Worm (Caenorhabditis elegans): Measurements from ENCODE around the gene srz-9.

srz-9 gene

DNA sequence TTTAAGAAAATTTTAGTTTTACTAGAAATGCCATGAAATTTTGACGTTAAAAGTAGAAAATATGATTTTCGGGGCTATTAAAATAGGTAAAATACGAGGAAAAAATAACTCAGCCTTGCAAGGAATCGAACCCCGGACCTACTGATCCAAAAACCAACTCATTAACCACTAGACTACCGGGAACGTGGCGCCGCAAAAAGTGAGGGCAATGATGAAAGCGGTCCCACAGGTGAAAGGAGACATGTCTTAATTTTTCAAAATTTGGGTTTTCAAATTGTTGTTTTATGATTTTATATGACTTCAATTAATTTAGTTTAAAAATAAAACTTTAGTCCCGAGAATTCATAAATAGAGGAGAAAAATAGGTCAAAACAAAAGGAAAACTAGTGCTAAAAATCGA is 33.1 kb upstream of the srz-9 start:
- TF ChIP-seq efl-1 (optimal IDR thresholded peaks at IDR 0.05) = no peak
- TF ChIP-seq efl-1 (GFP tag; optimal IDR thresholded peaks at IDR 0.05 in 1 of 2) = peak in 1 of 2 experiments; percentile 86
- TF ChIP-seq tbx-2 (tag; optimal IDR thresholded peaks at IDR 0.05) = no peak

DNA sequence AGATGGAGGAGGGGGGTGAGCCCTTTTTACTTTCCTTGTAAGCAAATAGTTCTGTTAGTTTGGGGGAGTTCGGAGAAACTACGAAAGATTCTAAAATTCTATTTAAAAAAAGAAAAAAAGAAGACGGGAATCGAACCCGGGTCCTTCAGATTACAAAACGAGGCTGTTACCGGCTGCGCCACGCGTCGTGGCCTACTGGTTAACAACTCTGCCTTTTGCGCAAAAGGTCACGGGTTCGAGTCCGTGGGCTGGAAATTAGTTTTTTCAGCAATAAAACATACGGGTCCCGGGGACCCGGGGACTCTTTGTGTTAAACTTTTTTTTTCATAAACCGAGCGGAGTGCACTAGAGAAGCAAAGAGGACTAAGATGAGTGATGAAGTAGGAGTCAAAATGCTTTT is 32.6 kb upstream of the srz-9 start:
- TF ChIP-seq nhr-76 (tag; optimal IDR thresholded peaks at IDR 0.05) = no peak
- TF ChIP-seq hlh-17 (GFP tag; optimal IDR thresholded peaks at IDR 0.05; ENCODE audit: borderline replicate concordance) = no peak
- TF ChIP-seq nhr-237 (tag; optimal IDR thresholded peaks at IDR 0.05) = no peak
- no peak for TF ChIP-seq ama-1 (optimal IDR thresholded peaks at IDR 0.05)
- TF ChIP-seq nhr-11 (tag; optimal IDR thresholded peaks at IDR 0.05) = no peak
- TF ChIP-seq unc-130 (tag; optimal IDR thresholded peaks at IDR 0.05) = no peak
- no peak for TF ChIP-seq C34B4.2 (tag; optimal IDR thresholded peaks at IDR 0.05)
- TF ChIP-seq lir-3 (tag; optimal IDR thresholded peaks at IDR 0.05; ENCODE audit: poor library complexity) = no peak
- no peak for TF ChIP-seq sup-37 (GFP tag; optimal IDR thresholded peaks at IDR 0.05)
- TF ChIP-seq unc-98 (GFP tag; IDR thresholded peaks at IDR 0.05) = no peak
- no peak for TF ChIP-seq jun-1 (tag; optimal IDR thresholded peaks at IDR 0.05)
- no peak for TF ChIP-seq elt-2 (tag; optimal IDR thresholded peaks at IDR 0.05)
- no peak for TF ChIP-seq pag-3 (tag; optimal IDR thresholded peaks at IDR 0.05; ENCODE audit: borderline replicate concordance, insufficient read depth)
- TF ChIP-seq dsc-1 (tag; optimal IDR thresholded peaks at IDR 0.05) = no peak
- TF ChIP-seq fkh-10 (GFP tag; optimal IDR thresholded peaks at IDR 0.05) = no peak
- TF ChIP-seq snpc-4 (tag; optimal IDR thresholded peaks at IDR 0.05) = no peak
- TF ChIP-seq nhr-85 (tag) = no peak
- no peak for TF ChIP-seq egl-27 (tag; optimal IDR thresholded peaks at IDR 0.05)
- no peak for TF ChIP-seq fkh-4 (tag; optimal IDR thresholded peaks at IDR 0.05; ENCODE audit: borderline replicate concordance)
- TF ChIP-seq lin-13 (GFP tag; optimal IDR thresholded peaks at IDR 0.05) = no peak

DNA sequence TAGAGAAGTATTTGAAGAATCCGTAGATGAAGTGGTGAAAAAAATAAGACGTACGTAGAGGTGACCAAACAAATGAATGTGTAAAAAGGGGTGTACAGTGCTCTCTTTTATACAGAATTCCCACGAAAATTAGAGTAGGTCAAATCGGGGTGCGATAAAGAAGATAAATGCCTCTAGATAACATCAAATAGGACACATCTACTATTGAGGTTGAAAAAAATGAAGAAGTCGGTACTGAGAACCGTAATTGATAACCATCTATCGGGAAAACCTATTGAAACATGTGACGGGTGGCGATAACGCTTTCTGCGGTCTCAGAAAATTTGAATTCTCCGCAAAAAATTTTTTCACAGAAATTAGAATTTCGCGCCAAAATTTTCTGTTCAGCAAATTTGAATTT is 25.1 kb upstream of the srz-9 start, which contains the start of gene fbxa-61:
fbxa-61 (plus strand) TSS at position 345 of the 400 bp plus-strand sequence.
- no peak for TF ChIP-seq elt-2 (tag; optimal IDR thresholded peaks at IDR 0.05)
- no peak for TF ChIP-seq ceh-88 (GFP tag; IDR thresholded peaks at IDR 0.05)
- TF ChIP-seq nhr-85 (tag) = peak; percentile 67

- TF ChIP-seq elt-2 (tag; optimal IDR thresholded peaks at IDR 0.05) (no peak), egl-13 (tag; optimal IDR thresholded peaks at IDR 0.05) (no peak), unc-30 (tag; optimal IDR thresholded peaks at IDR 0.05) (no peak), zag-1 (tag; optimal IDR thresholded peaks at IDR 0.05) (no peak), pag-3 (tag; optimal IDR thresholded peaks at IDR 0.05; ENCODE audit: borderline replicate concordance, insufficient read depth) (no peak), efl-3 (GFP tag; optimal IDR thresholded peaks at IDR 0.05) (no peak), lir-3 (tag; optimal IDR thresholded peaks at IDR 0.05; ENCODE audit: poor library complexity) (no peak), tbx-2 (tag; optimal IDR thresholded peaks at IDR 0.05) (no peak), tlp-1 (tag; optimal IDR thresholded peaks at IDR 0.05) (no peak), C04F5.9 (tag; optimal IDR thresholded peaks at IDR 0.05) (no peak), ceh-8 (GFP tag; optimal IDR thresholded peaks at IDR 0.05) (no peak), snpc-4 (tag; optimal IDR thresholded peaks at IDR 0.05) (no peak), ceh-63 (GFP tag; optimal IDR thresholded peaks at IDR 0.05) (no peak), nhr-47 (tag; optimal IDR thresholded peaks at IDR 0.05) (peak; percentile 37), lin-15B (tag; optimal IDR thresholded peaks at IDR 0.05) (no peak), nhr-11 (tag; optimal IDR thresholded peaks at IDR 0.05) (peak; percentile 15), pqm-1 (tag; optimal IDR thresholded peaks at IDR 0.05) (no peak), skn-1 (tag; optimal IDR thresholded peaks at IDR 0.05) (peak; percentile 81), nhr-20 (tag; optimal IDR thresholded peaks at IDR 0.05) (no peak), sptf-1 (tag; optimal IDR thresholded peaks at IDR 0.05) (no peak), ces-1 (GFP tag; optimal IDR thresholded peaks at IDR 0.05) (no peak), rnt-1 (tag; optimal IDR thresholded peaks at IDR 0.05) (no peak), lin-14 (GFP tag; optimal IDR thresholded peaks at IDR 0.05) (peak; percentile 61), swsn-7 (tag; optimal IDR thresholded peaks at IDR 0.05) (peak; percentile 10), unc-62 (GFP tag; optimal IDR thresholded peaks at IDR 0.05) (no peak), efl-1 (optimal IDR thresholded peaks at IDR 0.05) (peak; percentile 49 to 64), efl-1 (GFP tag; optimal IDR thresholded peaks at IDR 0.05 in 1 of 2) (peak; percentile 26 to 92), C16A3.4 (tag; optimal IDR thresholded peaks at IDR 0.05) (no peak), F16B12.6 (tag; optimal IDR thresholded peaks at IDR 0.05) (no peak), hpl-2 (GFP tag; optimal IDR thresholded peaks at IDR 0.05) (no peak), unc-86 (tag; optimal IDR thresholded peaks at IDR 0.05) (no peak), mep-1 (tag; optimal IDR thresholded peaks at IDR 0.05) (no peak)
Measured at ce11 chrIII:1243199-1243598, 20.6 kb upstream of the srz-9 start, which contains the start of gene fbxa-63. Gene fbxa-63 (plus strand): TSS chrIII:1243508.

Measured in whole organism, L1 larva.